Worm (Caenorhabditis elegans): ENCODE data around the gene ncap-1.

Gene ncap-1

ce11 chrII:2967064-2967463, 48.0 kb upstream of the ncap-1 start (continued):
- no peak for TF ChIP-seq C16A3.4 (tag; optimal IDR thresholded peaks at IDR 0.05)
- no peak for TF ChIP-seq unc-86 (tag; optimal IDR thresholded peaks at IDR 0.05)
- no peak for TF ChIP-seq C34B4.2 (tag; optimal IDR thresholded peaks at IDR 0.05)
- peak; percentile 25 for TF ChIP-seq swsn-7 (tag; optimal IDR thresholded peaks at IDR 0.05)
- TF ChIP-seq nhr-47 (tag; optimal IDR thresholded peaks at IDR 0.05), result peak; percentile 1
- no peak for TF ChIP-seq nhr-11 (tag; optimal IDR thresholded peaks at IDR 0.05)
- TF ChIP-seq hpl-2 (GFP tag; optimal IDR thresholded peaks at IDR 0.05), result no peak
- no peak for TF ChIP-seq fos-1 (tag; optimal IDR thresholded peaks at IDR 0.05)
- TF ChIP-seq snu-23 (GFP tag; optimal IDR thresholded peaks at IDR 0.05), result peak; percentile 7
- no peak for TF ChIP-seq pag-3 (tag; optimal IDR thresholded peaks at IDR 0.05; ENCODE audit: borderline replicate concordance, insufficient read depth)
- TF ChIP-seq unc-62 (GFP tag; optimal IDR thresholded peaks at IDR 0.05), result no peak
- TF ChIP-seq nhr-90 (tag; optimal IDR thresholded peaks at IDR 0.05; ENCODE audit: poor library complexity), result no peak
- TF ChIP-seq ztf-11 (tag; optimal IDR thresholded peaks at IDR 0.05), result no peak
- no peak for TF ChIP-seq isw-1 (GFP tag; IDR thresholded peaks at IDR 0.05)
- 0 out of 2 replicates have a peak, but pooled peaks have one; percentile 24 for TF ChIP-seq grh-1 (GFP tag; IDR thresholded peaks at IDR 0.05)
- no peak for TF ChIP-seq ets-5 (GFP tag; IDR thresholded peaks at IDR 0.05)
- no peak for TF ChIP-seq unc-130 (tag; optimal IDR thresholded peaks at IDR 0.05)
- peak; percentile 37 for TF ChIP-seq nhr-20 (tag; optimal IDR thresholded peaks at IDR 0.05)
- TF ChIP-seq mdl-1 (tag; optimal IDR thresholded peaks at IDR 0.05), result no peak
- TF ChIP-seq nhr-85 (tag), result peak; percentile 68
- TF ChIP-seq alr-1 (tag; optimal IDR thresholded peaks at IDR 0.05; ENCODE audit: borderline replicate concordance), result no peak
- TF ChIP-seq lsy-2 (tag; optimal IDR thresholded peaks at IDR 0.05), result peak; percentile 8 to 20
- peak; percentile 8 for TF ChIP-seq blmp-1 (tag; optimal IDR thresholded peaks at IDR 0.05)
- no peak for TF ChIP-seq elt-3 (tag; optimal IDR thresholded peaks at IDR 0.05)
- no peak for TF ChIP-seq hlh-17 (GFP tag; optimal IDR thresholded peaks at IDR 0.05; ENCODE audit: borderline replicate concordance)
- TF ChIP-seq ama-1 (optimal IDR thresholded peaks at IDR 0.05), result no peak
- peak; percentile 31 for TF ChIP-seq nhr-19 (GFP tag; conservative IDR thresholded peaks at IDR 0.05)
- no peak for TF ChIP-seq irx-1 (tag; optimal IDR thresholded peaks at IDR 0.05)
- no peak for TF ChIP-seq dsc-1 (tag; optimal IDR thresholded peaks at IDR 0.05)
- no peak for TF ChIP-seq nhr-28 (tag; optimal IDR thresholded peaks at IDR 0.05)
- peak; percentile 31 for TF ChIP-seq nhr-71 (tag; optimal IDR thresholded peaks at IDR 0.05)

ce11 chrII:2966350-2966749, 47.2 kb upstream of the ncap-1 start:
- no peak for TF ChIP-seq pag-3 (tag; optimal IDR thresholded peaks at IDR 0.05; ENCODE audit: borderline replicate concordance, insufficient read depth)
- TF ChIP-seq dsc-1 (tag; optimal IDR thresholded peaks at IDR 0.05), result no peak
- no peak for TF ChIP-seq sup-37 (GFP tag; optimal IDR thresholded peaks at IDR 0.05)
- no peak for TF ChIP-seq ceh-88 (GFP tag; IDR thresholded peaks at IDR 0.05)

- TF ChIP-seq fkh-8 (tag; optimal IDR thresholded peaks at IDR 0.05), result peak; percentile 22
- TF ChIP-seq C16A3.4 (tag; optimal IDR thresholded peaks at IDR 0.05), result no peak
- no peak for TF ChIP-seq elt-2 (tag; optimal IDR thresholded peaks at IDR 0.05)
- peak; percentile 23 for TF ChIP-seq nhr-47 (tag; optimal IDR thresholded peaks at IDR 0.05)
- TF ChIP-seq dsc-1 (tag; optimal IDR thresholded peaks at IDR 0.05), result peak; percentile 95
Measured at ce11 chrII:2965215-2965998, 46.3 kb upstream of the ncap-1 start.

- TF ChIP-seq lir-3 (tag; optimal IDR thresholded peaks at IDR 0.05; ENCODE audit: poor library complexity) (no peak), swsn-7 (tag; optimal IDR thresholded peaks at IDR 0.05) (no peak), fkh-10 (GFP tag; optimal IDR thresholded peaks at IDR 0.05) (no peak), ceh-90 (tag; optimal IDR thresholded peaks at IDR 0.05) (no peak), nhr-28 (tag; optimal IDR thresholded peaks at IDR 0.05) (no peak), pqm-1 (tag; optimal IDR thresholded peaks at IDR 0.05) (no peak), lsy-2 (tag; optimal IDR thresholded peaks at IDR 0.05) (no peak), efl-1 (optimal IDR thresholded peaks at IDR 0.05) (no peak), efl-1 (GFP tag; optimal IDR thresholded peaks at IDR 0.05 in 1 of 2) (no peak), lin-35 (GFP tag; optimal IDR thresholded peaks at IDR 0.05) (no peak), fkh-4 (tag; optimal IDR thresholded peaks at IDR 0.05; ENCODE audit: borderline replicate concordance) (no peak), nhr-71 (tag; optimal IDR thresholded peaks at IDR 0.05) (no peak), lin-15B (tag; optimal IDR thresholded peaks at IDR 0.05) (no peak)
Measured at ce11 chrII:2963619-2964018, 44.5 kb upstream of the ncap-1 start.
